Fruit fly (Drosophila melanogaster): ENCODE measurements around the gene Rrp45.

dm6 chrX:16783141-16783715, 7.8 kb downstream of the Rrp45 start, which contains the start of gene if:
- TF ChIP-seq EcR (GFP tag; optimal IDR thresholded peaks at IDR 0.05) (no peak), psq (optimal IDR thresholded peaks at IDR 0.05) (no peak), CG8478 (optimal IDR thresholded peaks at IDR 0.05) (no peak), Dll (optimal IDR thresholded peaks at IDR 0.05) (no peak), pan (optimal IDR thresholded peaks at IDR 0.05) (no peak), usp (GFP tag; optimal IDR thresholded peaks at IDR 0.05) (no peak)

Measured in whole organism.